Fruit fly (Drosophila melanogaster) whole organism, pupa: ENCODE measurements around the gene CG32547.

Experiments
- CG15710 ChIP-seq: fragments of 200-800 bp; sonication (Bioruptor generic); optimal IDR thresholded peaks from 2 replicates; lab custom pipeline; 2018; ENCODE audit warnings: missing biosample characterization, mild to moderate bottlenecking, missing genetic modification characterization, moderate library complexity
- CG34367 ChIP-seq: fragments of 200-800 bp; sonication (Bioruptor generic); optimal IDR thresholded peaks from 2 replicates; lab custom pipeline; 2018; ENCODE audit warnings: missing biosample characterization, mild to moderate bottlenecking, missing genetic modification characterization
- CG9948 ChIP-seq: fragments of 200-800 bp; sonication (Bioruptor generic); optimal IDR thresholded peaks from 2 replicates; lab custom pipeline; 2018; ENCODE audit warnings: missing biosample characterization, mild to moderate bottlenecking, missing genetic modification characterization, moderate library complexity
- rn ChIP-seq: fragments of 200-800 bp; sonication (Bioruptor generic); IDR thresholded peaks from 2 replicates; pipeline ENCODE4 v1.3.6; 2022; ENCODE audit warnings: missing biosample characterization, missing genetic modification characterization

DNA sequence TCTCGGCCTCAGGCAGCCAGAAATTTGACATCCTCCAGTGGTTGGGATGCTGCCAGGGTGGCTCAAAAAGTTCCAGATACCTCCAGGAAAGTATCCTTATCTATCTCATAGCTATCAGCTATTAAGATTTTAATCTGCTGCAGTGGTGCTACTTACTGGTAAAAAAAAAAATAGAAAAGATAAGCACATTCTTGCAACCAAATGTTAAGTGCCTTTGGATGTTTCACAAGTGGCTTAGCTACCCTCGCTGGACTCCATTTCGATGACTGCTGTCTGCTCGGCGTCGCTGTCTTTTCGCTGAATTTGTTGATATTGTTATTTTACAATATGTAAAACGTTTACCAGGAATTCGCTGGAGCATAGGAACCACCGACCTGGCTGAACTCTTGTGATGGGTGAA is 26.6 kb downstream of the CG32547 start:
- TF ChIP-seq CG34367 (tag; lab: Kevin White, UChicago) = no peak
- no peak for TF ChIP-seq CG9948 (tag; lab: Kevin White, UChicago)
- TF ChIP-seq rn (GFP tag; lab: Robert Waterston, UW) = no peak
- no peak for TF ChIP-seq CG15710 (tag; lab: Kevin White, UChicago)
